Fruit fly (Drosophila melanogaster) ovary, adult (tissue): ENCODE data around the gene CG2617.

Experiments
- CG17801 ChIP-seq: fragments of 200-800 bp; optimal IDR thresholded peaks from 2 replicates; lab custom pipeline; 2019; ENCODE audit warnings: missing biosample characterization, mild to moderate bottlenecking, missing genetic modification characterization, moderate library complexity; ENCODE audit not compliant: partially characterized antibody

The CG2617 gene

DNA sequence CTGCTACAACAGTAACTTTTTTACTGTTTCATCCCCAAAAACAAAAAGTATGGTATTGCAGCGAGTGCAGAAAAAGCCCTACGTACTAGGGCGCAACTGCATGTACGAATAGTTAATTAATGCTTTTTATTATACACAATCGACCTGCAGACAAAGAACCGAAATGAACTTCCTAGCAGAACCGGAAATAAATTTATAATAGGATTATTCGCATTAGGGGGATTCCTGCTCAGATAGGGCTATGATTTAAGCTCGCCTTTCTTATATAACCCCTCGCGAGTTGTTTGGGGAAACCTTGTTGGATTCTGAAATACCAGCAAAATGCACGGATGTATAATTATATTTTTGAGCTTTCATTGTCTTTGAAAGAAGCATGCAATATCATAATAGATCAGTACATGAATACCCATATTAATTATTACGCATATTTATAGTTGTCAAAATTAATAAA is 495 bp upstream of the CG2617 start, which contains the start of gene Cen:
Cen (minus strand) TSS at position 199 of the 451 bp plus-strand sequence.
- peak; percentile 57 for TF ChIP-seq CG17801 (GFP tag; lab: Kevin White, UChicago)

DNA sequence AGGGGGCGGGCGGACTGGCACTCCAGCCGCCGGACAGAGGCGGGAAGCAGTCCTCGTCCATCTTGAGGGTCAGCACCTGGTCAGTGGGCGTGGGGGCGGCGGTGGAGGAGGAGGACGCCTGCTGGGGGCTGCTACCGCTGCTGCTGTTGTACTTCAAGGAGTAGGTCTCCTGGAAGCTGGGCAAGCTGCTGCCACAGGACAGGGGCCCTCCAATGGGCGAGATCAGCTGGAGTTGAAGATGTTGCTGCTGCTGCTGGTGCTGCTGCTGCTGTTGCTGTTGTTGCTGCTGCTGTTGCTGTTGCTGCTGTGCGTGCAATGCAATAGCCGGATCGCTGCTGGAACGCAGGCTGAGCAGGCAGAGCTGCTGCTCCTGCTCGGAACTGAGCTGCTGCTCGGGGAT is 6.6 kb downstream of the CG2617 start:
- no peak for TF ChIP-seq CG17801 (GFP tag; lab: Kevin White, UChicago)

DNA sequence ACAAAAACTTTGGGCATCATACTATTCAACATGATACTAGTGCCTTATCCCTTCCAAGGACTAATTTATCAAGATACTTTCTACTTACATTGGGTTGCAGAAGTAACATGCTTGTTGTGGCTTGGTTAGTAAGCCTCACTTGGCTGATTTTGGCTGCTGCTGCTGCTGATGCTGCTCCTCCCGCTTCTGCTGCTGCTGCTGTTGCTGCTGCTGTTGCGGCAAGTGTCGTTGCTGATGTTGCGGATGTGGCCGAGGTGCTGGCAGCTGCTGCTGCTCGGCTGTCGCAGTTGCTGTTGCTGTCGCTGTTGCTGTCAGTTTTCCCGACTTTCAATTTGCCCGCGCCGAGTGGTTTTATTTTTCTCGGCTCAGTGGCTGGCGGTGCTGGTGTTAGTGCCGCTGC is 7.9 kb downstream of the CG2617 start:
- TF ChIP-seq CG17801 (GFP tag; lab: Kevin White, UChicago): no peak

DNA sequence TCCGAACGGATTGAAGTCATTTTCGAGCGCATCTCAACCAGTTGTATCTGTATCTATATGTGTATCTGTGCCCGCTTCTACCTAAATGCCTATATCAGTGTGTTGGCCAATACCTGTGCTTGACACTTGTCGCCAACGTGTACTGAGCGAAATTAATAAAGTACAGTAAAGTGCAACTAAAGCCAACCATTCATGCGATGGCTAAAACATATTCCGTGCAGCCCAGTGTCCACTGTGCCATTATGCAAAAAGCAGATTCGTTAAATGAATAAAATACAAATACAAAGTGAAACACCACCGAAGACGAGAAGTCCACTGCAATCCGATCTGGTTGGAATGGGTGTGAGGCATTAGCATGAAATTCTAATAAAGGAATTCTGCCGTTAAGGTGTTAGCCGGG is 12.9 kb downstream of the CG2617 start:
- no peak for TF ChIP-seq CG17801 (GFP tag; lab: Kevin White, UChicago)

DNA sequence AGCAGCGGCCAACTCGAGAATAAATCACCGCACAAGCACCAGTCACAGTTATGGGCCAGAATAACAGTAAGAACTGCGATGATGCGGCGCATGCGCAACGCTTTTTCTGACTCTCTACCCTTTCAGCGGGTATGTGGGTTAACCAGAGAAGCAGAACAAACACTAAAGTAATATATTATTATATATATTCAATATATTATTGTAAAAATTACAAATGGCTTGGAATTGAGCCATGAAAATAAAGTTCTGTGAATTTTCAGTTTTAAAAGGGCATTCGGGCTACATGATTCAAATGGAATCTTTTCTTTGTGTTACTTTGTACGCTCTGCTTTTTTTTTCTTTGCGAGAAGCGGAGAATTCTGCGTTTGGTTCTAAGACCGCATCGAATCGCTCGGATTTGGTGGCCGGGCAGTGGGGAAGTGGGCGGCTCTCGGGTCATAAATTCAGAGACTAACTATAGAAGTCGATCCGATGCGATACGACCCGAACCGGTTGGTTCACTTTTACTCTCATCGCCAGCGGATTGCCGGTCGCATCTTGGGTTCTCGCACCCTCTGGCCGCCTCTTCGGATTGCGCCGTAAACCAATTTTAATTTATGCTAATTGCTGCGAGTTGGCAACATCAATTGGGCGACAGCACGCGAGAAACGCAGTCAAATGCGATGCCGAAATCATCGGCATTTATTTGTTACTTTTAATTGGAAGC is 18.5 kb downstream of the CG2617 start:
- TF ChIP-seq CG17801 (GFP tag; lab: Kevin White, UChicago): no peak

DNA sequence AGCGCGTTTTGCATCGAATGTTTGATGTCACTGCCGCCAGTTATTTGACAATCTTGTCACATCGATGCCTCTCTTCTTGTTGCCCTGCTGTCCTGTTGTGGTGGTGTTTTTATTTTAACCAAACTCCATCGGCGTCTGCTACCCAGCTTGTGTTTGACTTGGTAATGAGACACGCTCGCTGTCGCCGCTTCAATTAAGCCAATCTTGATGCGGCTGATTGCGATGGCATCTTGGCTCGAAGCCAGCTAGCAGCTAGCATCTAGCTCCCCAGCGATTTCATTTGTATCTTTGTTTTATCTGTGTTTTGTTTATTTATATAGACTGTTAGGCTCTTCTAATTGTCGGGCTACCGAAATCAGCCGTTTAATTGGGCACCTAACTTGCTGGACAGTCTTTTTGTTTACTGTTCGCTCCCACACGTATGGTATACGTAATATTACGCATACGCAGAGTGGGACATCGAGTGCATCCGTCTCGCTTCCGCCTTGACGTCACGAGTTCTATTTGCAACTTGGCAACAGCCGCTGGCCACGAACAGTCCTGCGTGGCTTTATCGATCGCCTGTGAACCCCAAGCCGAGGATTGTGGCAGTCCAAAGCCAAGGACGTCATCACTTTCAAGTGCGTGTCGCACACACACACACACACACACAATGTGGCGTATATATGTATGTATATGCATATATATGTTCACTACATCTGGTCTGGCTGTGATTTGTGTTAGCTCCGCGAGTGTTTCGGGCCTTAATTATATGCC is 22.5 kb downstream of the CG2617 start:
- no peak for TF ChIP-seq CG17801 (GFP tag; lab: Kevin White, UChicago)

DNA sequence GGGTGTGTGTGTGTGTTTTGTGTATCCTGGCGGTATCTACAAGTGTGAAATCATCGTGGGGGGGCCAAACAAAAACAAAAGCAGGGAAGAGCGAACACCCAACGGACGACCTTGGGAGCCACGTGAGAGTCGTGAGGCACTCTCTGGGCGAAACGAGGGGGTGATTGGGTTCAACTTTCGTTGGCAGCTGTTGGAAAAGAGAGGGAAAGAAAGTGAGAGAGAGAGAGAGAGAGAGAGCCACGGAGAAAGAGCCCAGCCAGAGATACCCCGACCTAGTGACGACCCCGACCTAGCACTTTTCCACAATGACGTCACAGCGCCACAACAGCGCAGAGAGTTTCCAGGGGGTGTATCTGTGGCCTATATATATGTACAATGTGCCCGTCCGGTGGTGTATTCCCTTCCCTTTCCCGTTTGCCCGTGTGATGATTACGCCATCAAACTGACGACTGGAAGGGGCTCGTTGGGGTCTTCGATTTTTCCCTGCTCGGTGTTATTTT is 23.8 kb downstream of the CG2617 start:
- TF ChIP-seq CG17801 (GFP tag; lab: Kevin White, UChicago): no peak

DNA sequence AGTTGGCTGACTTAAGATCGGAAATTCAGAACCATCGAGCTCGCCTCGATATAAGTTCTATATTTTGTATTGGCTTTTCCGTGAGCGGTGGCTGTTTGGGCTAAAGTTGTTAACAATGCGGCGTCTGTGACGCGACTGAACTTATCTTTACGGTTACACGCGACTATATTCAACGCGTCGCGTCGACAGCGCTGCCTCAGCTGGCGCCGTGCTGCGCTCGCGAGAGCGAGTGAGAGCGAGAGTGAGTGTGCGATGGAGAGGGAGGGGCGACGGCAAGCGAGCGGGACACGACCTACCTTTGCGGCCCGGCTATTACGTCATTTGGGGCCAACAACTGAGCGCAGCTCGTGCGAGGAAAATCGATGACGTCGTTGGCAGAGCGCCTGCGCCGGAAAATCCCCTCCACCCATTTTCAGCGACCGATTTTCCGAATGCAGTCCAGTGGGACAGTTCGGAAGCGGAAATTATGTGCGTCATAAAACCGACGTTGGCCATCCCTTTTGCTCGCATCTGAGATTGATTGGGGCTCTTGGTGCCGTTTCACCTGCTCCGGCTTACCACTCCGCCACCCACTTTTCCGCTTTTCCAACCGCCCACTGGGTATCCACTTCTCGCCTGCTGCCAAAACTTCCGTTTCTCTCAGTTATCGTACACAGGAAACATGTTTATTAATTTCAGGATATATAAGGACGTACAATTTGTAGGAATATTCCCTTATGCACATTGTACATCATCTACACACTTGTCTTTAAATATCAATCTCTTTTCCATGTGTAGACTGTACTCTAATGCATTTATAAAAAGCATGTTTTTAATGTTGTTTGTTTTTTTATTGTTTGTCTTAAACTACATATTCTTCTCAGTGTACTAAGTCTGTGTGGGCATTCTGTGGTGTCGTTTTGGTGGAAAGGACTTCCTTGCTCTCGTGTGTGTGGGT is 32.6 kb downstream of the CG2617 start, which contains the start of gene Hr38:
Hr38 (minus strand) TSS at position 121 of the 937 bp plus-strand sequence.
- TF ChIP-seq CG17801 (GFP tag; lab: Kevin White, UChicago): peak; percentile 32

DNA sequence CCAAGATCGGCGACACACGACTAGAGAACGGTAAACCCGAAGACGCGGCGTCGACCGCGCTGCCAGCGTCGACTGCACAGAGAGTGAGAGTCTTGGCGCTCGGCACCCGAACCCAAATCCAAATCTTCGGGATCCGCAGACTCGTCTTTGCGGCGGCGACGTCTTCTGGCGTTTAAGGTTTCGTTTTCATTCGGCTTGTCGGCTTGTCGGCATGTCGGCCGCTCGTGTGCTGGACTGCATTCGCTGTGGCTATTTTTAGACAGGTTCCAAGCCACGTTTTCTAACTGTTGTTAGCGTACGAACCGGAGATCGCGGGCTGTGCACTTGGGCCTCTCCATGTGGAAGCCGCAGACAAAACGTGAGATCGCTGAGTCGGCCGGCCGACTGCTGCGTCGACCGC is 33.9 kb downstream of the CG2617 start:
- peak; percentile 19 for TF ChIP-seq CG17801 (GFP tag; lab: Kevin White, UChicago)

DNA sequence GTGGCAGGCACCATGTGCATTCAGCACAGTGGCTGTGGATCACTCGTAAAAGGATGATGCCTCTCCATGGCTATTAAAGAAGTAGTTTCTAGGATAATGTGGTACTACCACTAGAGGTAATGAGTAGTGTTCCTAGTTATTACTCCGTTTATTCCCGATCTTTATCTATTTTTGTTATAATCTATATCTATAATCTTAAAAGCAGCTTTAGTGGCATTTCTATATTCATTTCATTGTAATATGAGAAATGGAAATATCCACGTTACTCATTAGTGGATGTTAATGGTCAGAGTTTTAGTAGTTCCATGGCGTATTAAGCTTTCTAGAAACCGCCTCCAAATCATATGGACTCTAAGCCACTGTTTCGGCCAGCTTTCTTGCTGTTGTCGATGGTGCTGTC is 34.5 kb downstream of the CG2617 start:
- no peak for TF ChIP-seq CG17801 (GFP tag; lab: Kevin White, UChicago)

DNA sequence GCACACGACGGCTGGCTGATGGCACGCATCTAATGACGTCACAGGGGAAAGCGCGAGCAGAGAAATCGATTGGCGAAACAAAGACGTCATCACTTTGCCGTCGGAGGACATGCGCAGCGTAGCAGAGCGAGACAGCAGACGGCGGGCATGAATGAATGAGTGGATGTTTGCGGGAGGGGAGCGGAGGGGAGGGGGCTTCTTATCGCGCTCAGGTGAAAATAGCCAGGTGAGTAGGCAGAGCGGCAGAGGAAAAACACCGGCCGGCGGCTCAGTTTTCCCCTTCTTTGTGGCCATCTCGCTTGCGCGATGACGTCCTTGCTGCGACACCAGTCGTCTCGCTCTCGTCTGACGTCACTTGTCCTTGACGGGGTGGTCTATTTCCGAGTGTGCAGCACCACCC is 37.8 kb downstream of the CG2617 start:
- TF ChIP-seq CG17801 (GFP tag; lab: Kevin White, UChicago): no peak

DNA sequence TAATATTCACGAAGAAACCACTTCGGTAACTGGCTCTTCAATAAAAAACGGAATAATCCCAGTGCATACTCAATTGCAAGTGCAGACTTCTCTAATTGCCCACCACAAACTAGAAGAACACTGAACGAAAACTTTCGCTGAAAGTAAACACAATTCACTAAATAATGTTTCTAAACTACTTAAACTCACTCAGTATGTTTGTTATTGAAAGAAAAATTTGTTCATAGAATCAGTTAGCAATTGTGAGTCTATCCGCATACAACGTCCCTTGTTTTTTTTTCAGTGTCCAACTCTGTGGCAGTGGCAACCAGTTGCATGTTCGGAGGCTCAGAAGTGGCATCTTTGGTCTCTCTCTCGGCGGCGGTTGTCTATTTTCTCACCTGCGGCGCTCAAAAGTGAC is 39.3 kb downstream of the CG2617 start:
- no peak for TF ChIP-seq CG17801 (GFP tag; lab: Kevin White, UChicago)

DNA sequence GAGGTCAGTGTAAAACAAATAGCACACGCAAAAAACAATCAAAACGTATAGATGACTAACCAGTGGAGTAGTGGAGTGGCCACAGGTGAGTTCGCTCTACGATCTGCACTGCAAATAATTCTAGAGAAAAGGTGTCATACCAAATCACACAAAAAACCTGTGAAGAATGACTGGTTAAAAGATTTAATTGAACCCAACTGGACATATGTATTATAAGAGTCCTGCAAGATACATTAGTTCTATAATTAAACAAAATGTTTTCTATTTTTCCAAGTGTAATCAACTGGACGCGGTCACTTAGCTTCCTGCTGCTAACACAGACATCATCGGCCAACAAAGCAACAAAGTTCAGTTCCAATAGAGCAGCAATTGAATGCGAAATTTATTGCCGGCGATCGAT is 41.9 kb downstream of the CG2617 start:
- no peak for TF ChIP-seq CG17801 (GFP tag; lab: Kevin White, UChicago)

DNA sequence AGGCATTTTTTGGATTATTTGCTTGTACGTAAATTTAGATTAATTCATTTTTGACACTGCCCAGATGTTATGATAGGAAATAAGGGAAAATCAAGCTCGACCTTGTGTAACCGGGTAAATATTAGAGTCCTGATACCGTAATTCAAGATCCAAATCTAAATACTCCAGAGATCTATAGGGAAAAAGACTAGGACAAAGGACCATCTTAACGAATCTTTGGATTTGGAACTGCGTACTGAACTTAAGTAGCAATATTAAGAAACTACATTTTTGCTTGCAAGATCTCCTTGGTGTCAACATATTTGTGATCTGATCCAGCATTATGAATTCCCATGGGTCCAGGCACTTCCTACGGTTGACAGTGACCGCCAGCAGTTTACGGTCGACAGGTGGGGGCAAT is 44.3 kb downstream of the CG2617 start, which contains the start of gene CG9316:
CG9316 (minus strand) TSS at position 101 of the 400 bp plus-strand sequence.
- no peak for TF ChIP-seq CG17801 (GFP tag; lab: Kevin White, UChicago)
